Worm (Caenorhabditis elegans) whole organism, dauer: Measurements from ENCODE around the gene lin-32.

Source experiments
- unc-62 ChIP-seq: sonication (generic microtip); optimal IDR thresholded peaks from 2 replicates; lab custom pipeline; 2017; ENCODE audit warnings: missing biosample characterization, missing genetic modification reagents, missing genetic modification characterization

The lin-32 gene

ce11 chrX:2208391-2208790 is 21.5 kb downstream of the lin-32 start:
- no peak for TF ChIP-seq unc-62 (GFP tag; lab: Kevin White, UChicago)

DNA sequence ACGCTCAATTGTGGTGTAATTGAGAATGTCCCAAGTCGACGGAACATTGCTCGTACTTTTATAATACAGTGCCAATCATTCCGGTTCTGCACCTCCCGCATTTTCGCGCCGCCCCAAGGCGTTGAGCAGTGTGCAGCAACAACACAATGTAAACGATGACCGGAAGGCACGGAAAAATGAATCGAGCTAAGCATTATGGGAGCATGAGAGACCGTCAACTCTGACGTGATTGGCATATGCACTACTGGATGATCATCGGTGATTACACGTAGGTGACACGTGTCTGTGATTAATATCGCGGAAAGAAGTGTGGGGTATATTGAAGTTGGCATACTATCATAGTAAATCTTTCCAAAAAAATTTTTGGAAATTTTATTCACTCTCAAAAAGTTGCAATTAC is 25.0 kb downstream of the lin-32 start, which contains the start of gene T24C12.4:
Gene T24C12.4, minus strand, starts transcription at position 101 of the 400 bp plus-strand sequence.
- TF ChIP-seq unc-62 (GFP tag; lab: Kevin White, UChicago) = no peak

DNA sequence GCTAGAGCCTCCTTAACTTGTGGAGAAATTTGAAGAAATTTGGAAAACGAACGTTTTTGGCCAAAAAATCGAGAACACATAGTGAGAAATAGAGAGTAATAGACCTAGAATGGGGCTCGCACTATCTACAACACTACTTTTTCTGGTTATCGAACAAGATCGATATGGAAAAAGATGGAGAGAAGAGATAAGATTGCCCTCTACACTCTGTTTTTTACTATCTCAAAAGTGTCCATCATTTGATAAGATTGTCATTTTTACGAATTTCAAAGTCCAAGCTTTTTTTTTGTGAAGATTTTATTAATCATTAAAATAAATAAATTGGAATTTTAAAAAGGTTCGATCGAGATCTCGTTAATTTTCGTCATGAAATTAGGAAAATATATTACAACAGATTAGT is 26.2 kb downstream of the lin-32 start, which contains the start of gene T24C12.3:
Gene T24C12.3, minus strand, starts transcription at position 134 of the 400 bp plus-strand sequence.
- TF ChIP-seq unc-62 (GFP tag; lab: Kevin White, UChicago) = no peak

DNA sequence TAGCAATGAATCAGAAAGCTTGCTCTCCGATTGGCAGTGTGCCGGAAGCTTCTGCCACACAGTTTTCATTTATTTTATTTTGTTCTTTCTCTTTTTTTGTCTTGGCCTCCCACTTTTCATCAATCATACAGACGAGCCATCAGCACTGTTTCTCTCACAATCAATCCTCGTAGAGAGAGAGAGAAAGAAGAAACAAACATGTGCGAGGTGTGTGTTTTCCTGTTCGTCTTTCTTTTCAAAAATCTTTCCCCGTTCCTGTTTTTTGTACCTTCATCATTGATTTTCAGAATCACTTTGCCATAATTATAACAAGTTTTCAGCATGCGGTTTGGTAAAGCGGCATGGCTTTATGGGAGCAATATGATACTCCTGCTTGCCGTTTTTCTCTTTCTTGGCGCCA is 30.8 kb downstream of the lin-32 start, which contains the start of gene T24C12.1:
Gene T24C12.1, plus strand, starts transcription at position 301 of the 400 bp plus-strand sequence.
- no peak for TF ChIP-seq unc-62 (GFP tag; lab: Kevin White, UChicago)

- no peak for TF ChIP-seq unc-62 (GFP tag; lab: Kevin White, UChicago)
These were observed 32.5 kb downstream of the lin-32 start for ce11 chrX:2197444-2197843.

DNA sequence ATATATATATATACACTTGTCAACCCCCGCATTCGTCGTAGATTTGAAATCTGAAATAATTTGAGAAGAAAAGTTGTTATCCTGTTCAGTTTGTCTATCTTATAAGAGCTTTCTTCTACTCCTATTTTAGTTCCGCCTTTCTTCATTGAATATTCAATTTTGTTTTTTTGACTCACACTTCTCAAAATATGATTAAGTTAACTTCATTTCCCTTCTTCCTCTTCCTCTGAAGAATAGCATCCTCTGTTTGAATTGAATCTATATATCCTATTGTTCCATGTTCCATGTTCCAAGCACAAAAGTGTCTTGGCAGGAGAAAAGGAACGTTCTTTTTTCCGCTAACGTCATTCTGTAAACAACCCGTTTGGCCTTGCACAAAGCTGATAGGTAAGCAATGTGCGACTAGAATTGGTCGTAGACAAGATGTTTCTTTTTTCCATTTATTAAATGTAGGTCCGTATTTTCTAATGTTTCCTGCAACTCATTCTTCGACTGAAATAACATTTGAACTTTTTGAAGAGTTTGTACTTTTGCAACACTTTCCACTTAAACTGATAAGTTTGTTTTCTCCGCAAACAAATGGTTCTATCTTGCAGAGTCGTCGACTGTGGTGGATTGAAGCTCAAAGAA is 37.9 kb downstream of the lin-32 start, which contains the start of gene gap-1:
Gene gap-1, plus strand, starts transcription at position 580 of the 630 bp plus-strand sequence.
- TF ChIP-seq unc-62 (GFP tag; lab: Kevin White, UChicago) = no peak

ce11 chrX:2190740-2191139 is 39.2 kb downstream of the lin-32 start:
- TF ChIP-seq unc-62 (GFP tag; lab: Kevin White, UChicago) = no peak

DNA sequence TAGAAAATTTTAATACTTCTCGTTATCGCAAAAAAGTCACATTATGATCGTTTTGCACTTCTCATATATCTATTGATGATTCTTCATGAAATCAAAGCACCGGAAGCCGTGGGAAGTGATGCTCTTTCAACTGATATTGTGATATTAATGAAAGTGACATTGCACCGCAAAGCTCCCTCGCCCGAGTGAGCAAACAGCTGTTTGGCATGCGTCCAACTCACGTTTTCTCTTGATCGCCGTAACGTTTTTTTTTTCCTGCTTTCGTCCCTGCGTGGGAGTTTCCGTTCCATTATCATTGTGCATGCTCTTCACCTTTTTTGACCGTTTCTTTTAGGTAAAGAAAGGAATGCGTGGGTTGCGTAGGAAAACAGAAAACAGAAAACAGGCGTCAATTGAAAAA is 41.0 kb downstream of the lin-32 start:
- TF ChIP-seq unc-62 (GFP tag; lab: Kevin White, UChicago) = no peak

DNA sequence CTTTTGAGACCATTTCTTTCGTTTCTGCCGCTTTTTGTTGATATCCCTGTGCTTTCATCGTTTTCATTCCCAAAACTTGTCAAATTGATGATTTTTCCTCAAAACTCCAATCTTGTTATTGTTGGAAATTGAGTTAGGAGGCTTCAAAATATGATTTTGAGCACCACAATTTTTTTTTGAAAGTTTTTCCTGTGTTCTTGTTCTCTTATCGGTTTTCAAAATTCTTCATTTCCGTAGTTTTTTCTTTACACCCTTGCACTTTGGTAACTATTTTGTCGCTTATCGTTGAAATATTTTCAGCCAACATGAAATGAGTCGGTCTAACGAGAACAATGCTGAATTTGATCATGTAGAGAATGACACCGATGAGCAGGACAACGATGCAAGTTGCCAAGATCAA is 49.3 kb downstream of the lin-32 start, which contains the start of gene F48B9.1:
Gene F48B9.1, plus strand, starts transcription at position 301 of the 400 bp plus-strand sequence.
- no peak for TF ChIP-seq unc-62 (GFP tag; lab: Kevin White, UChicago)
